Worm (Caenorhabditis elegans): Measurements from ENCODE around the gene R160.4.

- TF ChIP-seq pha-4 (tag; optimal IDR thresholded peaks at IDR 0.05) (no peak), nhr-76 (tag; optimal IDR thresholded peaks at IDR 0.05) (no peak), unc-39 (tag; optimal IDR thresholded peaks at IDR 0.05) (no peak), unc-62 (GFP tag; optimal IDR thresholded peaks at IDR 0.05) (no peak), nhr-12 (tag; optimal IDR thresholded peaks at IDR 0.05) (no peak), lin-13 (tag; optimal IDR thresholded peaks at IDR 0.05) (no peak), snpc-4 (tag; optimal IDR thresholded peaks at IDR 0.05) (no peak)
Observed at ce11 chrX:4383316-4383936, 14.7 kb upstream of the R160.4 start, which contains the start of gene lst-2.

All from whole organism, mixed stage, embryonic.